In genomic region chrIV:12122874-12123664, ce11 we compare ENCODE assay signal across 5 worm cellular contexts.
TF ChIP-seq lines count a peak whose summit lies in the region.

Gene aly-3, plus strand, starts transcription at chrIV:12123282.

TF ChIP-seq in whole organism, L1 larva, 84 proteins besides CTCF, POLR2A, EP300 and RAD21 (continued from another document and continues in another):
- TF ChIP-seq lin-13 (GFP tag; optimal IDR thresholded peaks at IDR 0.05; lab: Kevin White, UChicago): no peak
- TF ChIP-seq sptf-1 (tag; optimal IDR thresholded peaks at IDR 0.05; lab: Kevin White, UChicago): no peak
- peak; percentile 22 for TF ChIP-seq snu-23 (GFP tag; optimal IDR thresholded peaks at IDR 0.05; lab: Kevin White, UChicago)
- no peak for TF ChIP-seq elt-3 (tag; optimal IDR thresholded peaks at IDR 0.05; lab: Kevin White, UChicago)
- TF ChIP-seq tlp-1 (tag; optimal IDR thresholded peaks at IDR 0.05; lab: Kevin White, UChicago): no peak
- TF ChIP-seq Y116A8C.19 (tag; optimal IDR thresholded peaks at IDR 0.05; lab: Kevin White, UChicago; ENCODE audit: borderline replicate concordance): no peak
- TF ChIP-seq fos-1 (tag; optimal IDR thresholded peaks at IDR 0.05; lab: Kevin White, UChicago): no peak
- no peak for TF ChIP-seq nhr-77 (tag; optimal IDR thresholded peaks at IDR 0.05; lab: Kevin White, UChicago)
- TF ChIP-seq pag-3 (tag; optimal IDR thresholded peaks at IDR 0.05; lab: Kevin White, UChicago; ENCODE audit: borderline replicate concordance, insufficient read depth): no peak
- TF ChIP-seq unc-86 (tag; optimal IDR thresholded peaks at IDR 0.05; lab: Kevin White, UChicago): no peak
- no peak for TF ChIP-seq unc-98 (GFP tag; IDR thresholded peaks at IDR 0.05; lab: Robert Waterston, UW)
- TF ChIP-seq unc-30 (tag; optimal IDR thresholded peaks at IDR 0.05; lab: Kevin White, UChicago): no peak
- TF ChIP-seq aly-2 (tag; optimal IDR thresholded peaks at IDR 0.05; lab: Kevin White, UChicago): no peak
- TF ChIP-seq hpl-2 (GFP tag; optimal IDR thresholded peaks at IDR 0.05; lab: Kevin White, UChicago): no peak
- no peak for TF ChIP-seq fkh-4 (tag; optimal IDR thresholded peaks at IDR 0.05; lab: Kevin White, UChicago; ENCODE audit: borderline replicate concordance)
- TF ChIP-seq C16A3.4 (tag; optimal IDR thresholded peaks at IDR 0.05; lab: Kevin White, UChicago): no peak
- TF ChIP-seq lin-15B (tag; optimal IDR thresholded peaks at IDR 0.05; lab: Kevin White, UChicago): peak; percentile 6
- no peak for TF ChIP-seq nhr-76 (tag; optimal IDR thresholded peaks at IDR 0.05; lab: Kevin White, UChicago)
- TF ChIP-seq snpc-4 (tag; optimal IDR thresholded peaks at IDR 0.05; lab: Kevin White, UChicago): no peak
- no peak for TF ChIP-seq alr-1 (tag; optimal IDR thresholded peaks at IDR 0.05; lab: Kevin White, UChicago; ENCODE audit: borderline replicate concordance)
- no peak for TF ChIP-seq C04F5.9 (tag; optimal IDR thresholded peaks at IDR 0.05; lab: Kevin White, UChicago)
- TF ChIP-seq jun-1 (tag; optimal IDR thresholded peaks at IDR 0.05; lab: Kevin White, UChicago): no peak
- no peak for TF ChIP-seq ceh-63 (GFP tag; optimal IDR thresholded peaks at IDR 0.05; lab: Kevin White, UChicago)
- TF ChIP-seq ceh-8 (GFP tag; optimal IDR thresholded peaks at IDR 0.05; lab: Kevin White, UChicago): no peak
- TF ChIP-seq efl-1 (optimal IDR thresholded peaks at IDR 0.05; lab: Kevin White, UChicago): peak in 1 of 2 experiments; percentile 7
- peak in 1 of 2 experiments; percentile 35 for TF ChIP-seq efl-1 (GFP tag; optimal IDR thresholded peaks at IDR 0.05 in 1 of 2; lab: Kevin White, UChicago)

TF ChIP-seq in whole organism, L3 larva, 47 proteins besides CTCF, POLR2A, EP300 and RAD21 (continued from another document):
- no peak for TF ChIP-seq elt-1 (tag; optimal IDR thresholded peaks at IDR 0.05; lab: Kevin White, UChicago)
- TF ChIP-seq fkh-2 (tag; optimal IDR thresholded peaks at IDR 0.05; lab: Kevin White, UChicago): no peak
- no peak for TF ChIP-seq skn-1 (tag; optimal IDR thresholded peaks at IDR 0.05; lab: Kevin White, UChicago)
- peak; percentile 9 for TF ChIP-seq lin-39 (tag; optimal IDR thresholded peaks at IDR 0.05; lab: Kevin White, UChicago)
- peak; percentile 59 for TF ChIP-seq pha-4 (tag; optimal IDR thresholded peaks at IDR 0.05; lab: Kevin White, UChicago)

TF ChIP-seq in whole organism, L4 larva, 104 proteins besides CTCF, POLR2A, EP300 and RAD21 (continued from another document and continues in another):
- TF ChIP-seq unc-130 (GFP tag; optimal IDR thresholded peaks at IDR 0.05; lab: Kevin White, UChicago) (no peak), rbr-2 (tag; optimal IDR thresholded peaks at IDR 0.05; lab: Kevin White, UChicago) (no peak), gei-8 (GFP tag; optimal IDR thresholded peaks at IDR 0.05; lab: Kevin White, UChicago) (no peak), lin-39 (tag; optimal IDR thresholded peaks at IDR 0.05; lab: Kevin White, UChicago) (no peak), aly-2 (tag; optimal IDR thresholded peaks at IDR 0.05; lab: Kevin White, UChicago) (no peak), daf-19 (GFP tag; conservative IDR thresholded peaks at IDR 0.05; lab: Robert Waterston, UW) (no peak), dpl-1 (GFP tag; optimal IDR thresholded peaks at IDR 0.05; lab: Kevin White, UChicago) (peak; percentile 12), unc-62 (GFP tag; optimal IDR thresholded peaks at IDR 0.05 in 1 of 2; lab: Kevin White, UChicago) (peak in 1 of 2 experiments; percentile 39), unc-62 (tag; optimal IDR thresholded peaks at IDR 0.05; lab: Kevin White, UChicago) (no peak), F44E2.7 (GFP tag; IDR thresholded peaks at IDR 0.05; lab: Robert Waterston, UW) (no peak), ZK337.2 (GFP tag; IDR thresholded peaks at IDR 0.05; lab: Robert Waterston, UW) (no peak), hif-1 (tag; optimal IDR thresholded peaks at IDR 0.05; lab: Kevin White, UChicago) (no peak), T26A8.4 (GFP tag; IDR thresholded peaks at IDR 0.05; lab: Robert Waterston, UW) (no peak), unc-39 (tag; optimal IDR thresholded peaks at IDR 0.05; lab: Kevin White, UChicago) (no peak), set-16 (GFP tag; IDR thresholded peaks at IDR 0.05; lab: Robert Waterston, UW) (no peak), ceh-32 (tag; optimal IDR thresholded peaks at IDR 0.05; lab: Kevin White, UChicago; ENCODE audit: poor library complexity) (no peak), nhr-11 (tag; optimal IDR thresholded peaks at IDR 0.05; lab: Kevin White, UChicago) (no peak), spr-3 (GFP tag; optimal IDR thresholded peaks at IDR 0.05; lab: Kevin White, UChicago) (no peak), snpc-4 (tag; optimal IDR thresholded peaks at IDR 0.05; lab: Kevin White, UChicago) (no peak), F10B5.3 (tag; optimal IDR thresholded peaks at IDR 0.05; lab: Kevin White, UChicago) (no peak), lir-3 (tag; optimal IDR thresholded peaks at IDR 0.05; lab: Kevin White, UChicago) (no peak), D1046.2 (GFP tag; IDR thresholded peaks at IDR 0.05; lab: Robert Waterston, UW) (no peak), lin-38 (GFP tag; IDR thresholded peaks at IDR 0.05; lab: Robert Waterston, UW) (peak; percentile 49; the same call in 1 of the 2 replicates), mep-1 (tag; optimal IDR thresholded peaks at IDR 0.05; lab: Kevin White, UChicago) (peak; percentile 47), aha-1 (tag; lab: Kevin White, UChicago) (peak; percentile 92), egl-43 (GFP tag; IDR thresholded peaks at IDR 0.05; lab: Robert Waterston, UW) (no peak), Y105C5A.15 (GFP tag; IDR thresholded peaks at IDR 0.05; lab: Robert Waterston, UW) (no peak), lin-15B (tag; optimal IDR thresholded peaks at IDR 0.05; lab: Kevin White, UChicago) (no peak), nhr-102 (tag; optimal IDR thresholded peaks at IDR 0.05; lab: Kevin White, UChicago) (no peak), madf-5 (GFP tag; IDR thresholded peaks at IDR 0.05; lab: Robert Waterston, UW) (no peak), daf-16 (GFP tag; optimal IDR thresholded peaks at IDR 0.05; lab: Kevin White, UChicago) (no peak), daf-16 (tag; optimal IDR thresholded peaks at IDR 0.05; lab: Kevin White, UChicago) (peak; percentile 44), pha-4 (GFP tag; IDR thresholded peaks at IDR 0.05; lab: Robert Waterston, UW) (no peak), pha-4 (tag; optimal IDR thresholded peaks at IDR 0.05; lab: Kevin White, UChicago) (no peak), fkh-10 (GFP tag; optimal IDR thresholded peaks at IDR 0.05; lab: Kevin White, UChicago) (no peak), dmd-9 (GFP tag; IDR thresholded peaks at IDR 0.05; lab: Robert Waterston, UW) (no peak), zfp-2 (tag; optimal IDR thresholded peaks at IDR 0.05; lab: Kevin White, UChicago) (no peak)

TF ChIP-seq in whole organism, late embryonic, 69 proteins besides CTCF, POLR2A, EP300 and RAD21 (continued from another document):
- no peak for TF ChIP-seq ceh-9 (tag; optimal IDR thresholded peaks at IDR 0.05; lab: Kevin White, UChicago)
- no peak for TF ChIP-seq ref-2 (tag; optimal IDR thresholded peaks at IDR 0.05; lab: Kevin White, UChicago)
TF ChIP-seq in whole organism, late embryonic: peak in this region for 2.

TF ChIP-seq in whole organism, mixed stage, embryonic, 35 proteins besides CTCF, POLR2A, EP300 and RAD21 (continued from another document):
- TF ChIP-seq mep-1 (tag; optimal IDR thresholded peaks at IDR 0.05; lab: Kevin White, UChicago) (peak; percentile 43), pha-4 (tag; optimal IDR thresholded peaks at IDR 0.05; lab: Kevin White, UChicago) (no peak), nhr-2 (tag; optimal IDR thresholded peaks at IDR 0.05; lab: Kevin White, UChicago) (no peak)
